Fruit fly (Drosophila melanogaster) whole organism, embryonic: ENCODE results near the gene CG6415.

Source experiments
- Asciz ChIP-seq: fragments of 200-800 bp; sonication (Bioruptor generic); optimal IDR thresholded peaks from 2 replicates; lab custom pipeline; 2017; ENCODE audit warnings: missing biosample characterization, mild to moderate bottlenecking, missing genetic modification characterization, missing genetic modification reagents
- Atf6 ChIP-seq: fragments of 200-800 bp; sonication (Bioruptor generic); IDR thresholded peaks from 2 replicates; pipeline ENCODE4 v1.3.6; 2022; ENCODE audit warnings: missing biosample characterization, missing genetic modification characterization
- B-H2 ChIP-seq: fragments of 200-800 bp; sonication (Bioruptor generic); optimal IDR thresholded peaks from 2 replicates; lab custom pipeline; 2018; ENCODE audit warnings: missing biosample characterization, mild to moderate bottlenecking, missing genetic modification characterization
- BEAF-32 ChIP-seq: fragments of 200-800 bp; sonication (Bioruptor generic); optimal IDR thresholded peaks from 3 replicates; lab custom pipeline; 2017; ENCODE audit warnings: missing biosample characterization, missing genetic modification characterization, mild to moderate bottlenecking, moderate library complexity, missing genetic modification reagents
- CG10267 ChIP-seq: fragments of 200-800 bp; sonication (Bioruptor generic); optimal IDR thresholded peaks from 2 replicates; lab custom pipeline; 2018; ENCODE audit warnings: missing biosample characterization, mild to moderate bottlenecking, missing genetic modification characterization, moderate library complexity
- CG11504 ChIP-seq: fragments of 200-800 bp; sonication (Bioruptor generic); optimal IDR thresholded peaks from 3 replicates; lab custom pipeline; 2019; ENCODE audit warnings: missing biosample characterization, mild to moderate bottlenecking, missing genetic modification characterization, moderate library complexity
- CG14965 ChIP-seq: fragments of 200-800 bp; sonication (Bioruptor generic); optimal IDR thresholded peaks from 2 replicates; lab custom pipeline; 2016; ENCODE audit warnings: missing biosample characterization, missing genetic modification characterization, borderline replicate concordance
- CG1647 ChIP-seq: fragments of 200-800 bp; sonication (Bioruptor generic); optimal IDR thresholded peaks from 3 replicates; lab custom pipeline; 2016; ENCODE audit warnings: missing biosample characterization, missing genetic modification characterization
- CG16813 ChIP-seq: fragments of 200-800 bp; sonication (Bioruptor generic); IDR thresholded peaks from 3 replicates; pipeline ENCODE4 v1.3.6; 2022; ENCODE audit warnings: missing biosample characterization, missing genetic modification characterization; ENCODE audit not compliant: partially characterized antibody
- CG17385 ChIP-seq: fragments of 200-800 bp; sonication (Bioruptor generic); optimal IDR thresholded peaks from 3 replicates; lab custom pipeline; 2018; ENCODE audit warnings: missing biosample characterization, mild to moderate bottlenecking, missing genetic modification characterization
- CG17612 ChIP-seq: fragments of 200-800 bp; sonication (Bioruptor generic); IDR thresholded peaks from 2 replicates; pipeline ENCODE4 v1.3.6; 2022; ENCODE audit warnings: missing biosample characterization, missing genetic modification characterization
- CG18262 ChIP-seq: fragments of 200-800 bp; optimal IDR thresholded peaks from 3 replicates; lab custom pipeline; 2019; ENCODE audit warnings: missing biosample characterization, mild to moderate bottlenecking, missing genetic modification characterization, moderate library complexity
- CG2116 ChIP-seq: fragments of 200-800 bp; sonication (Bioruptor generic); optimal IDR thresholded peaks from 3 replicates; lab custom pipeline; 2018; ENCODE audit warnings: missing biosample characterization, mild to moderate bottlenecking, missing genetic modification characterization
- CG2712 ChIP-seq: fragments of 200-800 bp; optimal IDR thresholded peaks from 3 replicates; lab custom pipeline; 2019; ENCODE audit warnings: missing biosample characterization, mild to moderate bottlenecking, missing genetic modification characterization, moderate library complexity
- CG31365 ChIP-seq: fragments of 200-800 bp; sonication (Bioruptor generic); optimal IDR thresholded peaks from 2 replicates; lab custom pipeline; 2018; ENCODE audit warnings: missing biosample characterization, mild to moderate bottlenecking, missing genetic modification characterization
- CG33213 ChIP-seq: fragments of 200-800 bp; sonication (Bioruptor generic); optimal IDR thresholded peaks from 3 replicates; lab custom pipeline; 2016; ENCODE audit warnings: missing biosample characterization, missing genetic modification characterization
- CG34422 ChIP-seq: fragments of 200-800 bp; sonication (Bioruptor generic); IDR thresholded peaks from 3 replicates; pipeline ENCODE4 v1.3.6; 2022; ENCODE audit warnings: missing biosample characterization, missing genetic modification characterization
- CG4360 ChIP-seq: fragments of 200-800 bp; sonication (Bioruptor generic); IDR thresholded peaks from 2 replicates; pipeline ENCODE4 v1.3.6; 2022; ENCODE audit warnings: missing biosample characterization, missing genetic modification characterization
- CG5180 ChIP-seq: fragments of 200-800 bp; sonication (Bioruptor generic); optimal IDR thresholded peaks from 3 replicates; lab custom pipeline; 2017; ENCODE audit warnings: missing biosample characterization, missing genetic modification characterization, mild to moderate bottlenecking, moderate library complexity, missing genetic modification reagents
- CG7987 ChIP-seq: fragments of 200-800 bp; sonication (Bioruptor generic); optimal IDR thresholded peaks from 2 replicates; lab custom pipeline; 2018; ENCODE audit warnings: missing biosample characterization, mild to moderate bottlenecking, missing genetic modification characterization, moderate library complexity
- CG8388 ChIP-seq: fragments of 200-800 bp; sonication (Bioruptor generic); optimal IDR thresholded peaks from 2 replicates; lab custom pipeline; 2019; ENCODE audit warnings: missing biosample characterization, mild to moderate bottlenecking, missing genetic modification characterization, moderate library complexity
- CG8765 ChIP-seq: fragments of 200-800 bp; sonication (Bioruptor generic); IDR thresholded peaks from 2 replicates; pipeline ENCODE4 v1.3.6; 2022; ENCODE audit warnings: missing biosample characterization, missing genetic modification characterization
- CG9437 ChIP-seq: fragments of 200-800 bp; sonication (Bioruptor generic); optimal IDR thresholded peaks from 2 replicates; lab custom pipeline; 2018; ENCODE audit warnings: missing biosample characterization, mild to moderate bottlenecking, missing genetic modification characterization
- Camta ChIP-seq: fragments of 200-800 bp; sonication (Bioruptor generic); optimal IDR thresholded peaks from 2 replicates; lab custom pipeline; 2016; ENCODE audit warnings: missing biosample characterization, missing genetic modification characterization
- CrebB ChIP-seq: fragments of 200-800 bp; sonication (Bioruptor generic); optimal IDR thresholded peaks from 3 replicates; lab custom pipeline; 2018; ENCODE audit warnings: missing biosample characterization, mild to moderate bottlenecking, missing genetic modification characterization
- Dip2 ChIP-seq: fragments of 200-800 bp; sonication (Bioruptor generic); IDR thresholded peaks from 2 replicates; pipeline ENCODE4 v1.3.6; 2022; ENCODE audit warnings: missing biosample characterization, missing genetic modification characterization
- Fer3 ChIP-seq: fragments of 200-800 bp; sonication (Bioruptor generic); optimal IDR thresholded peaks from 2 replicates; lab custom pipeline; 2018; ENCODE audit warnings: missing biosample characterization, mild to moderate bottlenecking, missing genetic modification characterization, moderate library complexity
- Lim3 ChIP-seq: fragments of 200-800 bp; sonication (Bioruptor generic); IDR thresholded peaks from 2 replicates; pipeline ENCODE4 v1.3.6; 2022; ENCODE audit warnings: missing biosample characterization, missing genetic modification characterization
- MBD-R2 ChIP-seq: fragments of 200-800 bp; sonication (Bioruptor generic); IDR thresholded peaks from 2 replicates; pipeline ENCODE4 v1.3.6; 2022; ENCODE audit warnings: missing biosample characterization, missing genetic modification characterization
- NC2α ChIP-seq: fragments of 200-800 bp; sonication (Bioruptor generic); optimal IDR thresholded peaks from 2 replicates; lab custom pipeline; 2016; ENCODE audit warnings: missing biosample characterization, missing genetic modification characterization
- Ravus ChIP-seq: fragments of 200-800 bp; sonication (Bioruptor generic); IDR thresholded peaks from 2 replicates; pipeline ENCODE4 v1.3.6; 2022; ENCODE audit warnings: missing biosample characterization, missing genetic modification characterization
- Rfx ChIP-seq: fragments of 200-800 bp; sonication (Bioruptor generic); IDR thresholded peaks from 2 replicates; pipeline ENCODE4 v1.3.6; 2022; ENCODE audit warnings: missing biosample characterization, missing genetic modification characterization
- Rx ChIP-seq: fragments of 200-800 bp; sonication (Bioruptor generic); IDR thresholded peaks from 2 replicates; pipeline ENCODE4 v1.3.6; 2022; ENCODE audit warnings: missing biosample characterization, missing genetic modification characterization
- Six4 ChIP-seq: fragments of 200-800 bp; sonication (Bioruptor generic); optimal IDR thresholded peaks from 2 replicates; lab custom pipeline; 2016; ENCODE audit warnings: missing biosample characterization, missing genetic modification characterization
- Sox102F ChIP-seq: fragments of 200-800 bp; sonication (Bioruptor generic); optimal IDR thresholded peaks from 2 replicates; lab custom pipeline; 2018; ENCODE audit warnings: missing biosample characterization, mild to moderate bottlenecking, missing genetic modification characterization, moderate library complexity
- ap ChIP-seq: fragments of 200-800 bp; sonication (Bioruptor generic); IDR thresholded peaks from 2 replicates; pipeline ENCODE4 v1.3.6; 2022; ENCODE audit warnings: missing biosample characterization, missing genetic modification characterization
- ase ChIP-seq: fragments of 200-800 bp; sonication (Bioruptor generic); IDR thresholded peaks from 3 replicates; pipeline ENCODE4 v1.3.6; 2022; ENCODE audit warnings: missing biosample characterization, missing genetic modification characterization
- br ChIP-seq: fragments of >200 bp; optimal IDR thresholded peaks from 2 replicates; lab custom pipeline; 2017
- bsh ChIP-seq, 2 experiments: fragments of 200-800 bp; sonication (Bioruptor generic); optimal IDR thresholded peaks; 2 replicates each; lab custom pipeline; 2017 to 2018; ENCODE audit warnings: mild to moderate bottlenecking in 2 of 2, missing biosample characterization in 2 of 2, missing genetic modification characterization in 2 of 2, moderate library complexity in 1 of 2
- chif ChIP-seq, 2 experiments: fragments of 200-800 bp; sonication (Bioruptor generic); optimal IDR thresholded peaks; 3 replicates each; lab custom pipeline; 2016; ENCODE audit warnings: missing biosample characterization in 2 of 2, missing genetic modification characterization in 2 of 2
- ewg ChIP-seq: fragments of 200-800 bp; sonication (Bioruptor generic); optimal IDR thresholded peaks from 3 replicates; lab custom pipeline; 2017; ENCODE audit warnings: mild to moderate bottlenecking, missing biosample characterization, missing genetic modification reagents, missing genetic modification characterization
- gce ChIP-seq: fragments of 200-800 bp; sonication (Bioruptor generic); IDR thresholded peaks from 3 replicates; pipeline ENCODE4 v1.3.6; 2022; ENCODE audit warnings: missing biosample characterization, missing genetic modification characterization
- nerfin-2 ChIP-seq: fragments of 200-800 bp; sonication (Bioruptor generic); IDR thresholded peaks from 2 replicates; pipeline ENCODE4 v1.3.6; 2022; ENCODE audit warnings: missing biosample characterization, missing genetic modification characterization; ENCODE audit not compliant: partially characterized antibody
- org-1 ChIP-seq: fragments of 200-800 bp; sonication (Bioruptor generic); optimal IDR thresholded peaks from 2 replicates; lab custom pipeline; 2017; ENCODE audit warnings: missing biosample characterization, missing genetic modification characterization
- sens ChIP-seq: fragments of 200-800 bp; sonication (Bioruptor generic); peaks from one replicate; lab custom pipeline; 2016; ENCODE audit warnings: missing biosample characterization, missing genetic modification characterization
- shn ChIP-seq: fragments of 200-800 bp; sonication (Bioruptor generic); optimal IDR thresholded peaks from 3 replicates; lab custom pipeline; 2016; ENCODE audit warnings: missing biosample characterization, missing genetic modification characterization
- ssp ChIP-seq: fragments of 200-800 bp; sonication (Bioruptor generic); IDR thresholded peaks from 2 replicates; pipeline ENCODE4 v1.3.6; 2022; ENCODE audit warnings: missing biosample characterization, missing genetic modification characterization
- tll ChIP-seq, 2 experiments: fragments of 200-800 bp in 1 of 2; fragments of >200 bp in 1 of 2; sonication (Bioruptor generic) in 1 of 2; optimal IDR thresholded peaks; 2 replicates each; lab custom pipeline; 2017 to 2019; ENCODE audit warnings: missing biosample characterization in 2 of 2, missing genetic modification characterization in 2 of 2, mild to moderate bottlenecking in 1 of 2, moderate library complexity in 1 of 2
- tna ChIP-seq: fragments of 200-800 bp; sonication (Bioruptor generic); IDR thresholded peaks from 2 replicates; pipeline ENCODE4 v1.3.6; 2022; ENCODE audit warnings: missing biosample characterization, missing genetic modification characterization; ENCODE audit not compliant: partially characterized antibody
- unpg ChIP-seq: fragments of 200-800 bp; sonication (Bioruptor generic); optimal IDR thresholded peaks from 3 replicates; lab custom pipeline; 2018; ENCODE audit warnings: missing biosample characterization, mild to moderate bottlenecking, missing genetic modification characterization, moderate library complexity
- wor ChIP-seq: fragments of 200-800 bp; sonication (Bioruptor generic); IDR thresholded peaks from 2 replicates; pipeline ENCODE4 v1.3.6; 2022; ENCODE audit warnings: missing biosample characterization, missing genetic modification characterization

The CG6415 gene

dm6 chr2L:10748218-10748617 lies 44.8 kb downstream of the CG6415 start (continued):
- TF ChIP-seq ewg (GFP tag; lab: Kevin White, UChicago) (no peak), Rx (GFP tag; lab: Robert Waterston, UW) (no peak), CG10267 (tag; lab: Kevin White, UChicago) (no peak), CG7987 (GFP tag; lab: Kevin White, UChicago) (no peak), Rfx (GFP tag; lab: Robert Waterston, UW) (no peak), B-H2 (no peak), CG14965 (no peak), CG8765 (no peak), bsh (GFP tag; optimal IDR thresholded peaks at IDR 0.05; lab: Kevin White, UChicago) (peak in 1 of 2 experiments; percentile 17), CG5180 (GFP tag; lab: Kevin White, UChicago) (peak; percentile 78), nerfin-2 (GFP tag; lab: Robert Waterston, UW) (no peak), BEAF-32 (no peak), tll (GFP tag; optimal IDR thresholded peaks at IDR 0.05; lab: Kevin White, UChicago) (no peak), gce (GFP tag; lab: Robert Waterston, UW) (no peak), Six4 (GFP tag; lab: Kevin White, UChicago) (no peak), Lim3 (no peak), CG4360 (GFP tag; lab: Robert Waterston, UW) (0 out of 2 replicates have a peak, but pooled peaks have one; percentile 18), Asciz (GFP tag; lab: Kevin White, UChicago) (peak; percentile 4), MBD-R2 (GFP tag; lab: Robert Waterston, UW) (no peak), CG17612 (GFP tag; lab: Robert Waterston, UW) (no peak), sens (peak; percentile 75), shn (no peak), tna (no peak), CG33213 (no peak), Camta (GFP tag; lab: Kevin White, UChicago) (no peak), Atf6 (GFP tag; lab: Robert Waterston, UW) (no peak), CG31365 (tag; lab: Kevin White, UChicago) (no peak), CrebB (tag; lab: Kevin White, UChicago) (no peak), chif (GFP tag; optimal IDR thresholded peaks at IDR 0.05; lab: Kevin White, UChicago) (no peak), CG1647 (no peak), CG2712 (tag; lab: Kevin White, UChicago) (peak; percentile 14), unpg (GFP tag; lab: Kevin White, UChicago) (no peak), org-1 (GFP tag; lab: Kevin White, UChicago) (no peak), Dip2 (no peak), CG2116 (GFP tag; lab: Kevin White, UChicago) (peak; percentile 3), ase (0 out of 3 replicates have a peak, but pooled peaks have one; percentile 13), CG11504 (tag; lab: Kevin White, UChicago) (peak; percentile 47), wor (no peak), Sox102F (GFP tag; lab: Kevin White, UChicago) (peak; percentile 32), ap (0 out of 2 replicates have a peak, but pooled peaks have one; percentile 8), CG16813 (GFP tag; lab: Robert Waterston, UW) (no peak), CG18262 (no peak), ssp (GFP tag; lab: Robert Waterston, UW) (no peak), Ravus (GFP tag; lab: Robert Waterston, UW) (no peak), NC2α (no peak), CG17385 (GFP tag; lab: Kevin White, UChicago) (no peak), CG34422 (GFP tag; lab: Robert Waterston, UW) (no peak), CG9437 (GFP tag; lab: Kevin White, UChicago) (no peak), Fer3 (tag; lab: Kevin White, UChicago) (no peak), br (lab: Kevin White, UChicago) (no peak), CG8388 (GFP tag; lab: Kevin White, UChicago) (peak; percentile 7)
